Fruit fly (Drosophila melanogaster) S2 (cell line): ENCODE results near the gene Zasp67.
A peak's percentile ranks its signal among the peaks of the same experiment; 100 is the strongest.

ENCODE experiments used
- CG8478 ChIP-seq: fragments of >200 bp; optimal IDR thresholded peaks from 2 replicates; lab custom pipeline; 2018
- CTCF ChIP-seq, 2 experiments: fragments of >200 bp; optimal IDR thresholded peaks; 2 replicates each; lab custom pipeline; 2018

The Zasp67 gene

DNA sequence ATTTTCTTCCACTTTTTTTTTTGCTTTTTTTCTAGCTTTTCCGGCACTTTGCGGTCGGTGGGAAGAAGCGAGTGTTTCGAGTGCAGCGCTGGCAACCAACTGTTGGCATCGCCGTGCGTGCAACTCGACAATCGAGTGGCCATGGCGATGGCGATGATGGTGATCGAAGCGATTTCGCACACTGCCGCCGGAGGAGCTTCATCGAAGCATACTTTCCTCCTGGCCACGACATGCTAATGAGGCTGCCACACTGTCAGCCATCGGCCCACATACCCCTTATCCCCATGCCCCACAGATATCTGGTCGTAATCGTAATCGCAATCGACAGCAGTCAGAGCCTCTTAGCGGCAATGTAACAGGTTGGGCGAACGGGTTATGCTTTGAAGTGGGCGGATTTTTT, at the start of gene Zasp67:
Zasp67 (minus strand) TSS at position 101 of the 400 bp plus-strand sequence.
- TF ChIP-seq CG8478 (lab: Kevin White, UChicago) (no peak), CTCF (optimal IDR thresholded peaks at IDR 0.05; lab: Kevin White, UChicago) (no peak)

DNA sequence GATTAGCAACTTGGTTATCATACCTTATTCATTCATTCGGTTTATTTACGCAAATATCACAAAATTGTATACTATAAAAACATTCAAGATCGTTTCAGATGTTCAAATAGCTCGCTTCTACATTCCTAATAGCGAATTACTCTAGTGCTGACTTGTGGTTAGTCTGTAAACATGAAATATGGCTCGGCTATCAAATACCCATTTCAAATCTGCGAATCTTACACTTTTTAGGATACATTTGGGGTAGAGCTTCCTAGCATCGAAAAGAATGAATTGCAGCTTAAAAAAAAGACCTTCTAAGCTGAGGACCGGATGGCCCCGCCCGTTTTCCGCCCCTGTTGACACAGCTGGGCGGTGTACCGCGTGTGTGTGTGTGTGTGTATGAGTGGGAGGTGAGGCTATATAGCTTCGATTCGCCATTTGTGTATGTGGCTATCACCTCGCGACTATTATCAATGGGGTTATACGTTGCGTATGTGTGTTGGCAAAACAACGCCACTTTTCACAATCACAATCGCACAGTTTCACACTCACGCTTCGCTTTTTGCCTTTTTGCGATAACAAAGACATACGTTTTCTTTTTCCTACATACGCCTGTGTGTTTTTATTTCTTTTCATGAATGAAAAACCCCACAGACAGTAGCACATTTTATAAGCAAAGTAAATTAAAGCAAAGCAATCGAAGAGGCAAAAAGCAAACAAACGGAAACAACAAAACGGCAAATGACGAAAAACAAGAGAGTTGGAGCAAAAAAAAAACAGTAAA, 49.3 kb upstream of the Zasp67 start:
- TF ChIP-seq CG8478 (lab: Kevin White, UChicago) (no peak), CTCF (optimal IDR thresholded peaks at IDR 0.05; lab: Kevin White, UChicago) (no peak)

DNA sequence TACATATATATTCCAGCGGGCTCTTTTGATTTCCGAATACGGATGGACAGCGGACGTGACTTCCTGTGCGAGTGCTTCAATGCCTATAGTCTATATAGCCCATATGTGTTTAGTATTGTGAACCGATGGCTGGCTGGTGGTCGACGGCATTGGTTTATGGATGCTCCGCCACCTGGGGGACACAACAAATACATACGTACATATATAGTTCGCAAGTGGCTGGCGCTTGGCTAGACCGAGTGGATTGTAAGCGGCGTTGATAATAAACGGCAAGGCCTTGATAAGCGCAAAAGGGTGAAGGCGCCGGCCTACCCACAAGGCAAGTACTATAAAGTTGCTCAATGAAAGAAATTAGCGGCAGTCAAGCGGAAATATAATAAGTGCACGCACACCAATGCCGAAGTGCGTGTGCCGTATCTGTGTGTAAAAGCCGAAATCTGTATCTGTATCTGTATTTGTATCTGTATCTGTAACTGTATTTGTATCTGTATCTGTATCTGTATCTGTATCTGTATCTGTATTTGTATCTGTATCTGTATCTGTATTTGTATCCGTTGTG, 48.6 kb upstream of the Zasp67 start:
- TF ChIP-seq CG8478 (lab: Kevin White, UChicago) (no peak), CTCF (optimal IDR thresholded peaks at IDR 0.05; lab: Kevin White, UChicago) (no peak)

DNA sequence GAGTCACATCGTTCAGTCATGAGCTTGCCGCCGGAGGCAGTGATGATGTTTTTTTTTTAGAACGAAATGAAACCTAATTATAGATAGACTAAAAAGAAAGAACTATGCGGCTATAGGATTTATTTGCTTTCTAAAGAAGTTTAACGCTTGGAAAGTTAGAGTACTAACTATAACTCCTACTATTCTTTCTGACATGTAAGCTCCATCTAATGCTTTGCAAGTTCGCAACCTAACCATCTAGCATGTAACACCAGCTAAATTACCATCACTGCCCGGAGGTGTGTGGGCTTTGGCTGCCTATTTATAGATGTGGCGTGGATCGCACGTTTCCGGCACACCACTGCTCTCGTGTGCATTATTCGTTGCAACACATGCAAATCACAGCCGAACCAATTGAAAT, 44.6 kb upstream of the Zasp67 start:
- TF ChIP-seq CG8478 (lab: Kevin White, UChicago) (no peak), CTCF (optimal IDR thresholded peaks at IDR 0.05; lab: Kevin White, UChicago) (no peak)

DNA sequence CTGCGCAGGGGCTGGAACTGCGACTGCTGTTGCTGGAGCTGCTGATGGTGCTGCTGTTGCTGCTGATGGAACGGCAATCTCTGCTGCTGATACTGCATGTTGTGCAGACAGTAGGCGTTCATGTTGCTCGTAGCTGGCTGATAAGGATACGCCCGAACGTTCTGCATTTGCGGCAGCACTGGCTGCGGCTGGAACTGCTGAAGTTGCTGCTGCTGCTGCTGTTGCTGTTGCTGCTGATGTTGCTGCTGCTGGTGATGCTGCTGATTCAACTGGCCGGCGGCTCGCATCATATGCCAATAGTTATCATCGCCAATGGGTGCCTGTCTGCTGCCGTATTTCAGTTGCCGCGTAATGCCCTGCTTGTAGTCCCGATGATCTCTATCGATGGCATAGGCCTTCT, 43.2 kb upstream of the Zasp67 start:
- no peak for TF ChIP-seq CTCF (optimal IDR thresholded peaks at IDR 0.05; lab: Kevin White, UChicago)
- TF ChIP-seq CG8478 (lab: Kevin White, UChicago) = no peak

DNA sequence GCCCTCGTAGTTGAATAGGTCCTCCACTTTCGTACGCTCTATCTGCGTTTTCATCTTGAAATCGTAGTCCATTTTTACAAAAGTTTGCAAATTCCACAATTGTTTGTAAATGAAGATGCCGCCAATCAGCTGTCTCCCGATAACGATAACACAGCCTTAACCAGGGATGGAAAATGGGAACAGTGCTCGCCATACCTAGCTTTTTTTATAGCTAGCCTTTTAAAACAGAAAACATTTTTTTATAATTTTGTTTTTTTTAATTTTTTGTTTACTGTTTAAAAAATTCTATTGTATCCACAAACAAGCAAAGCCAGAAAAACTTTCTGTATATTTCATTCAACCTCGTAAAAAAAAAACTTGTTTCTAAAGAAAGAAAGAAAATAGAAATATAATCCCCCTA, 41.0 kb upstream of the Zasp67 start, which contains the start of gene Cdk8:
Cdk8 (minus strand) TSS at position 137 of the 400 bp plus-strand sequence.
- no peak for TF ChIP-seq CTCF (optimal IDR thresholded peaks at IDR 0.05; lab: Kevin White, UChicago)
- no peak for TF ChIP-seq CG8478 (lab: Kevin White, UChicago)

DNA sequence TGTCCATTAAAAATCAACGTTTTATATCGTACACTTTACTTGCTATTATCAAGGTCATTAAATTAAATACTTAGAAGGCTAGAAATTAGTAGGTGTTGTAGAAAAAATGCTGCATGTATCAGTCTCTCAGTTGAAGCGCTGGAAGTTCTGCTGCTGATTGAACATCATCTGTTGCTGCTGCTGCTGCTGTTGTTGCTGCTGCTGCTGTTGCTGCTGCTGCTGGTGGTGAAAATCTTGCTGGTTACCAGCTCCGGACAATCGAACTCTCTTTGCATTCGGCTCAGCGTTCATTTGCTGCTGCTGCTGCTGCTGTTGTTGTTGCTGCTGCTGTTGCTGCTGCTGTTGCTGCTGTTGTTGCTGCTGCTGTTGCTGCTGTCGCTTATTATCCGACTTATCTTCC, 39.6 kb upstream of the Zasp67 start:
- TF ChIP-seq CG8478 (lab: Kevin White, UChicago) (no peak), CTCF (optimal IDR thresholded peaks at IDR 0.05; lab: Kevin White, UChicago) (no peak)

DNA sequence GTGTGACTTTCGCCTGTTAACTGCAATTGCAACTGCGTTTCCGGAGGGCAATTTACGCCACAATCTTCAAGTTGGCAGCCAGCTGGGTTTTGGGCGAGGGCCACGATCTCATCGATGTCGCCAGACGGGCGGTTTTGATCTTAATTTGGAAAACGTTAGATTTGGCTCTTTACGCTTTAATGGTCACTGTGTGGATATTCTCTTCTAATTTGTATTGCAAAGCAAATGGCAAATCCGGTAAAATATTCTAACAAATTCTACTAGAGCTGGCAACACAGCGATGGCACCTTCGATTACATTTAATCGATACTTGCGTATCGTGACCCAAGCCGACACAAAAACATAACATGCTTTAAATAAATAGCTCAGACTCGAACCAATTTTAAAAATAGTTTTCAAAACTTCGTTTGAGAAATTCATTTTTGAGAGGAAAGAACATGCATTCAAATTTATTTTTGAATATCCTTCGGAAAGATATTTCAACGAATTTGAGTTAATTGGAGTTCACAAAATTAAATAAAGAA, 39.1 kb upstream of the Zasp67 start, which contains the start of gene I-2:
I-2 (minus strand) TSS at position 282 of the 524 bp plus-strand sequence.
- TF ChIP-seq CG8478 (lab: Kevin White, UChicago) (no peak), CTCF (optimal IDR thresholded peaks at IDR 0.05; lab: Kevin White, UChicago) (peak in 1 of 2 experiments; percentile 28)

DNA sequence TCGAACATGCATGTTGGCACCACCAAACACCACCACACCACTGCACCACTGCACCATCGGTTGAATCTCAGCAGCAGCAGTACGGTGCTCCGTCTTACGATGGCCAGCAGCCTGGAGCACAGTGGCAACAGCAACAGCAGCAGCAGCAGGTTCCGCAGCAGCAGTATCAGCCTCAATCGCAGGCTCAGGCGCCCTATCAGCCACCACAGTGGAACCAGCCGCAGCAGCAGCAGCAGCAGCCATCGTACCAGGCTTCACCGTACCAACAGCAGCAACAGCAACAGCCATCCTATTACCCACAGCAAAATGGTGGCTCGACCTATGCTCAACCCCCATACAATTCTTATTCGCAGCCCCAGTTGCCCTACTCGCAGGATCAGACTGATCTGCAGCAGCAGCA, 34.6 kb upstream of the Zasp67 start:
- TF ChIP-seq CTCF (optimal IDR thresholded peaks at IDR 0.05; lab: Kevin White, UChicago) = no peak

DNA sequence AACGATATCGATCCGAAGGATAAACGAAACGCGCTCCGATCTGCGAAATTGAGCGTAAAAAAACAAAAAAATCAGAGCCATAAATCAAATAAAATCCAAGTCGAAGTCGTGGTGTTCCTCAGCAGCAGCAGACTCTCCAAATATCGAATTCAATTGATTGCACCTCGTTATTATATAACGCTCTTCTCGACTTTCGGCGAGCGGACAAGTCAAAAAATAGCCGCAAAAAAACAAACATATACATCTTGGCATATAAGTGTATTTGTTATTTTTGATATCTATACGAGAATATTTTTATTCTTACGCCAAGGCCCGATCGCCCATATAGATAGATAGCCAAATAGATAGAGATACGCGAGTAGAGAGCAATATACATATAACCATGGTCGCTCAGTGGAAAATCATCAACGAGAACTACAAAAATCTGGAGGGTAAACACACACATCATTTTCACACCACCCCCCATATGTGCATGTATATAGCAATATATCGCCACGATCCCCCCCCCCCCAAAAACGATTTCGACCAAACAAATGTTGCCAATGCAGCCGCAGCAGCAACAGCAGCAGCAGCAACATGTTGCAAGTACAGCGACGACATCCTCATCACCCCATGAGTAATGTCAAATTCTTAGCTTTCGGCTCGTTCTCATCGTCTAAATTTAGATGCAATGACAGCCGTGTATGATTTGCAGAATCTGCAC, 32.3 kb upstream of the Zasp67 start:
- TF ChIP-seq CTCF (optimal IDR thresholded peaks at IDR 0.05; lab: Kevin White, UChicago) = no peak
- TF ChIP-seq CG8478 (lab: Kevin White, UChicago) = no peak

DNA sequence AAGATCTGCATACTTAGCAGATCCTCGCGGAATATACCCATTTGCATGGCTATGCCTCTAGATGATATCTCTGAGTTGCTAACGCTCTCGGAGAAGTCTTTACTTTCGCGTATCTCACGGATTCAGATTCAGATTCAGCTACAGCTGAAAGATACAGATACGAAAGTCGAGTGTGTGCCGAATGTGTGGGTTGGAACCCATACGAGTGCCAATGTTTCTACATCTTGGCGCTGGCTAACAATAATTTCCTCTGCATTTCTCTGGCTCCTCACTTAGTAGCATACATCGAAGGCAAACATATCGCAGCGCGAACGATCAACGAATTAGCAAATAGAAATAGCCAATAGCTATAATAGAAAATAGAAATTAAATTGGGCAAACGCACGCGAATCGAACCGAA, 31.7 kb upstream of the Zasp67 start:
- TF ChIP-seq CG8478 (lab: Kevin White, UChicago) = no peak
- no peak for TF ChIP-seq CTCF (optimal IDR thresholded peaks at IDR 0.05; lab: Kevin White, UChicago)

DNA sequence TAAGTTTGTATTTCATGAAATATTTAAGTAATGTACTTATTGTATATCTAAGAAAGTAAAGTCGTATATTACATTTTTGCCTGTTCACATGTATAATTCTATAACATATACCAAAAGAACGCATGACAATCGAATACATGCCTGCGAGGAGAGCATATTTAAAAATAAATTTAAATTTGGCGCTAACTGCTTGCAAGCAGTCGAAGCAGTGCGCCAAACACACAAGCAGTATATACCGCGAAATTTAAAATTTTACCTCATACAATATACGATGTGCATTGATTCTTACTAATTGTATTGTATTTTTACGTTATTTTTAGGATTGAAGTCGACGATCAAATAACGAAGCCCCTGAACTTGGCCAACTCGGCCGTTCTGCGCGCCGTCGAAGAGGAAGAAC, 26.7 kb upstream of the Zasp67 start:
- TF ChIP-seq CG8478 (lab: Kevin White, UChicago) = no peak
- peak in 1 of 2 experiments; percentile 5 for TF ChIP-seq CTCF (optimal IDR thresholded peaks at IDR 0.05; lab: Kevin White, UChicago)

DNA sequence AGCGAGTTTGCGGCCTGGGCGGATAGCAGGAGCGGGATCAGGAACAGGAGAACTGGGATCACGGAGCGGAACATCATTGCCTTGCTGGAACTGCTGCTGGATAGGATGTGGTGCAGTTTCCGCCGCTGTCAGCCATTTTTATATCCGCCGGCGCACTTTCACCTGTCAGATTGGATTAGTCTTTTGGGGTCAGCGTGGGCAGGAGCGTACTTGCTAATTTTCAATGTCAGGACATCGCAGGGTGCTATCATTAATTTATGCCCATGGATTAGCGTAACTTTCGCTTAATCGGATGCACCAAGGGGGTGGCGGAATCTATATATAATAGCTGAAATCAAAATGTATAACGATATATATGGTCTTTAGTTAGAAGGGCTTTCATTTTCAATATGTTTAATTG, 26.3 kb upstream of the Zasp67 start, which contains the start of gene Ilp5:
Ilp5 (minus strand) TSS at position 101 of the 400 bp plus-strand sequence.
- TF ChIP-seq CTCF (optimal IDR thresholded peaks at IDR 0.05; lab: Kevin White, UChicago) = no peak
- TF ChIP-seq CG8478 (lab: Kevin White, UChicago) = no peak

DNA sequence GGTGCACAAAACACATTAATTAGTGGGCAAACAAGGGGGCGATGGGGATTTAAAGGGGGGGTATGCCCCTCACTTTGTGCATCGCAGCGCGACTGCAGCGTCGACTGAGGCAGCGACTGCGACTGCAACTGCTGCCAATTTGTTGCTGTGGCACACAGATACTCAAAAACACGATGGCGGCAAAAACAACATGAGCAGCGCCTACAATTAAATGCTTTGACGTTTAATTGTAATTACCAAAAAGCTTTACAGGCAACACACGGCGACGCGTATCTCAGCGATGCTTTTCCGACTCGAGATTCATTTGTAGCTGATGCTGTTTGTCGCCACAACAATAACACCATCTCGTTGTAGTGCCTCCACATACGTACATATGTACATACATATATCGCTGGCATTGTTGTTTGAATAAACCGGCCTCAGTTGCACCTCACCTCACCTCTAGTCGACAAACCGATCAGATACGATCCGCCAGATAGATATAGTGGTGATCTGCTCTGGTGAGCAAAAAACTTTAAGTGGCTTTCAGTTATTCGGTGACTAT, 23.7 kb upstream of the Zasp67 start:
- TF ChIP-seq CG8478 (lab: Kevin White, UChicago) (no peak), CTCF (optimal IDR thresholded peaks at IDR 0.05; lab: Kevin White, UChicago) (no peak)
